Fruit fly (Drosophila melanogaster) whole organism: ENCODE data around the gene Prp16.

Experiments
- EcR ChIP-seq, 2 experiments: fragments of >200 bp; optimal IDR thresholded peaks; 2 replicates each; lab custom pipeline; 2017; ENCODE audit warnings: missing biosample characterization in 2 of 2, missing genetic modification characterization in 2 of 2, missing genetic modification reagents in 2 of 2
- pan ChIP-seq: fragments of >200 bp; optimal IDR thresholded peaks from 2 replicates; lab custom pipeline; 2017
- psq ChIP-seq: fragments of >200 bp; optimal IDR thresholded peaks from 2 replicates; lab custom pipeline; 2017
- usp ChIP-seq: fragments of >200 bp; optimal IDR thresholded peaks from 2 replicates; lab custom pipeline; 2017; ENCODE audit warnings: missing biosample characterization, missing genetic modification characterization, mixed read lengths

- TF ChIP-seq pan (lab: Kevin White, UChicago) (no peak), EcR (GFP tag; optimal IDR thresholded peaks at IDR 0.05; lab: Kevin White, UChicago) (no peak), usp (no peak), psq (lab: Kevin White, UChicago) (no peak)
These were observed 20.4 kb upstream of the Prp16 start, which contains the start of gene CG11584 for dm6 chrX:14180728-14181127.
